Fruit fly (Drosophila melanogaster) whole organism, larva: Measurements from ENCODE around the gene CG31189.
A peak's percentile ranks its signal among the peaks of the same experiment; 100 is the strongest.

ENCODE experiments used
- noc ChIP-seq: fragments of 200-800 bp; sonication (Bioruptor generic); optimal IDR thresholded peaks from 3 replicates; lab custom pipeline; 2019; ENCODE audit warnings: missing biosample characterization, mild to moderate bottlenecking, missing genetic modification characterization, moderate library complexity

The CG31189 gene

dm6 chr3R:21069742-21070141, 24.1 kb upstream of the CG31189 start:
- TF ChIP-seq noc (tag; lab: Kevin White, UChicago) = no peak

DNA sequence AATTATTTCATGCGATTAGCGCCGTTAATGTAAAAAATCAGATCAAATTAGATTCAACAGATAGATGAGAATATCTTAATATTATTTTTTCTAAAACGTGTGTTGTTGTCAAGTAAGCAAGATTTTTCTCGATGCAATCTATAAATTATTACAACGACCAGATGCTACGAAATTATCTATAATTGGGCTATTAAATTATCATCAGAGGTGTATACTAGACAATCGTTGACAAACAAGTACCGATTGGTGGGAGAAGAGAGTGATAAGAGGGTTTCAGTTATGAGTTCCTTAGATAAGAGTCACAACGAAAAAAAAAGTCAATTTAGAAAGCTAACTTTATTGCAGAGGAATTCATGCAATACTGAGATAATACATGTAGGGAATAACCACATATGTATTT, 21.9 kb upstream of the CG31189 start:
- TF ChIP-seq noc (tag; lab: Kevin White, UChicago) = no peak

DNA sequence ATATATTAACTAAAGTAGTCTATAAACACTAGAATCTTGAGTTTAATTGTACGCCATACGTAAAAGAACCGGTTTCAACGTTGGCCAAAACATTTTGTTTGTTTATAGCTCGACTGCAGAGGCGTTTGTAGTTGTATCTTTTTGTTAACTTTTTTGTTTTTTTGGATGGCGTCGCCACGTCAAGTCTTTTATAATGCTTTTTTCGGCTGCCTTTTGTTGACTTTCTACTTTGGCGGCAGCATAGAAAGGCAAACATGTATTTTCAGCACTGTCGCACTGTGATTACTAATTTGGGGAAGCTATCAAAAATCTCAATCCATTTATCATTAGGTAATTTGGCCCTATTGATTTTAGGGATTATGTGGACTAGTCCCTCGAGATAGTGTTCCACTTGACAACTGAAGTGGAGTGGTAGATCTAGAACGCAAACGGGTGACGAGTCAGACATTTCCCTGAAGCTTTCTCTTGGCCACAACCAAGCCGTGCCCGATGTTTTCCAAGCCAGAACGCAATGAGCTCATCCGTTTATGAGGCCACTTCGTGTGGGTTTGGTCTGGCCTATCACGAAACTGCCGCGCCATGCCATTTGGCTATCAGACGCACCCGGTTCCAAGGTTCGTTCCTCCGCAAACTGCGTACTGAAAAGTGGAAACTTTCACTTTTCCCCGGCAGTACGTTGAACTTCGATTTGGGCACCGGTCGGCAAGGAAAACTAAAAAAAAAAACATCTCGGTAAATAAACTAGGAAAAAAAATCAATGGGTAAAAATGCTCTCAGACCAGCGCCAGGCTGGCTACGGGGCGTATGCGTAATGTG, 21.0 kb upstream of the CG31189 start:
- no peak for TF ChIP-seq noc (tag; lab: Kevin White, UChicago)

DNA sequence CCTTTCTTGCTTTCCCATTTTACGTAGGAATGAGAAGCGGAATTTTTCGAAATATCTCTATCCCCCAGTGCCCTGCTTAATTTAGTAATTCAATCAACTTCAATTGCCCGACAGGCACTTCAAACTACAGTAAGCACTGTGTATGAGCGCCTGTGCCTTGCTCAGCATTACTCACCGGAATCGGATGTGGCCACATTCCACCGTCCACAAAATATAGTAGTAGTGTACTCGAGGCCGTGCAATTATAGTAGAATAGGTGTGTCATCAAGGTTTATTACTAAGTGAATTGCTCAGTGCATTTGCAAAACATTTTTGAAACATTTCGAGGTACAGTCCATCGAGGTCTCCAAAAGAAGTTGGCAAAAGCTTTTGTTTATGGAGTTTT, 20.0 kb upstream of the CG31189 start:
- TF ChIP-seq noc (tag; lab: Kevin White, UChicago) = no peak

DNA sequence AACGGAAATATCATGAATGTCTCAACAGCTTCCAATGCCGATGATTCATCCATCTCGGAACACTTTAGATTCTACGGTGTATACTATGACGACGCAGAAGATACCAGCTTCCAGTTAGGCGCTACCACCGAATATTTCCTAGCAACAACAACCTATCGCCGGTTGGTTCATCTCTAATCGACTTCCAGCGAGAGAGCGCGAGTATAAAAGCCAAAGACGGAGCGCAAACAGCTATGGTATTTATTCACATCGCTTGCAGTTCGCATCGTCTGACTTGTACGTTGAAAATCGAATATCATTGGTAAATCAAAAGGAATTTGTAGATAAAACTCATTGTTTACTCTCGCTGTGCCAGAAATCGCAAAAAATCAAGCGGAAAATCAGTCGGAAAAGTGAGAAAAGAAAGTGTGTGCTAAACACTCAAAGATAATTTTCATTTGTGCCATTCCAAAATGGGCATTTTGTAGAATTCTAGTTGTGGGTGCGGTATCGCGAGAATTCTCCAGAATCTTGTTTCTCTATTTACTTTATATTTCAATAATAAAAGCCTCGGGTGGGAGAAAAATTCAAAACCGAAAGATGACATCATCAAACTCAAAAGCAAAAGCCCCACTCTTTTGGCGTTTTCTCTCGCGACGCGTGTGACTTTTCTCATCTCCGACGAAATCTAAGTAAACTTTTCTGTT, 19.5 kb upstream of the CG31189 start, which contains the start of gene AnxB9:
Gene AnxB9 (plus strand): TSS at position 232 of the 686 bp plus-strand sequence.
- TF ChIP-seq noc (tag; lab: Kevin White, UChicago) = peak; percentile 60

- peak; percentile 9 for TF ChIP-seq noc (tag; lab: Kevin White, UChicago)
Measured at dm6 chr3R:21064000-21064924, 18.6 kb upstream of the CG31189 start, which contains the start of gene Cortactin. Gene Cortactin (minus strand): TSS chr3R:21064471.

DNA sequence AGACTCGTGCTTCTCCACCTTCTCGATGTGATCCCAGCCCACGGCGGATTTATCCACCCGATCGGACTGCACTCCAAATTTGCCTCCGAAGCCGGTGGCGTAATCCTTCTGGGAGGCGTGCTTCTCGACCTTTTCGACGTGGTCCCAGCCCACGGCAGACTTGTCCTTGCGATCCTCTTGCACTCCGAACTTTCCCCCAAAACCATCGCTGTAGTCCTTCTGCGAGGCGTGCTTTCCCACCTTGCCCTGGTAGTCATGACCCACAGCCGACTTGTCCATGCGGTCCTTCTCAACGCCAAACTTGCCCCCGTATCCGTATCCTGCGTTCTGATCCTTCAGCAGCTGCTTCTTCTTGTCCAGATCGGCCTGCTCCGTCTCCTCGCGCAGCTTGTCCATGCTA, 17.8 kb upstream of the CG31189 start:
- no peak for TF ChIP-seq noc (tag; lab: Kevin White, UChicago)

DNA sequence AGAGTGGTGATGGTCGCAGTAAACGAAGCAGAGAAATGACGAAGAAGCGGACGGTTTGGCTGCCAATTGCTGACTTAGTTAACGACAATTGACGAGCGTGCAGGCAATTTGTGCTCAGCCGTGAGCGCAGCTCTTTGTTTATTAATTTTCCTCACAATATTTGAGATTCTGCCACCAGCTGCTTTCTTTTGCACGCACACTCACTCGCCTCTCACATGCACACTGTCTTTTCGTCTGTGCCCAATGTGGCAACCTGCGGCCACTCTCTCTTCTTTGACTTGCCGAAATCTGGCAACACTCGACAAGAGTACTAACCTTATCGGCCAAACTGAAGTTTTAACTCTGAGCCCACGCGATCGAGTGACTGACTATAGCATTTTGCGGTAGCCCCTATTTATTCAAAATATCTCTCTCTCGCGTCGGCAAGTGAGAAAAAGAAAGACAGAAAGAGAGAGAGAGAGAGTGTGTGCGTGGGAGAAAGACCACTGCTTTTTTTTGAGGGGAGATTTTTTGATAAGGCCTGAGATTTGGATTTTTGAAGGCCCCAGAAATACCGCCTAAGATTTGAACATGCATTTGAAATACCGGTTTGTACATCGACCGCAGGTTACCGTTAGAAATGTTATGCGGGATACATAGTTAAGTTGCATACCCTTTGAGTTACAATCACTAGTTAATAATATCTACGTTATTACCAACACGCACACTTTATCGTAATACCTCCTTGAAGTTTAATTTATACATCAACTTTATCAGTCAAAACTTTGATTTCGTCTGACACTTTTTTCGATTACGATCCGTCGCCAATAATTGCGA, 15.0 kb upstream of the CG31189 start, which contains the start of gene Mvl:
Gene Mvl (minus strand): TSS at position 371 of the 816 bp plus-strand sequence.
- peak; percentile 21 for TF ChIP-seq noc (tag; lab: Kevin White, UChicago)

DNA sequence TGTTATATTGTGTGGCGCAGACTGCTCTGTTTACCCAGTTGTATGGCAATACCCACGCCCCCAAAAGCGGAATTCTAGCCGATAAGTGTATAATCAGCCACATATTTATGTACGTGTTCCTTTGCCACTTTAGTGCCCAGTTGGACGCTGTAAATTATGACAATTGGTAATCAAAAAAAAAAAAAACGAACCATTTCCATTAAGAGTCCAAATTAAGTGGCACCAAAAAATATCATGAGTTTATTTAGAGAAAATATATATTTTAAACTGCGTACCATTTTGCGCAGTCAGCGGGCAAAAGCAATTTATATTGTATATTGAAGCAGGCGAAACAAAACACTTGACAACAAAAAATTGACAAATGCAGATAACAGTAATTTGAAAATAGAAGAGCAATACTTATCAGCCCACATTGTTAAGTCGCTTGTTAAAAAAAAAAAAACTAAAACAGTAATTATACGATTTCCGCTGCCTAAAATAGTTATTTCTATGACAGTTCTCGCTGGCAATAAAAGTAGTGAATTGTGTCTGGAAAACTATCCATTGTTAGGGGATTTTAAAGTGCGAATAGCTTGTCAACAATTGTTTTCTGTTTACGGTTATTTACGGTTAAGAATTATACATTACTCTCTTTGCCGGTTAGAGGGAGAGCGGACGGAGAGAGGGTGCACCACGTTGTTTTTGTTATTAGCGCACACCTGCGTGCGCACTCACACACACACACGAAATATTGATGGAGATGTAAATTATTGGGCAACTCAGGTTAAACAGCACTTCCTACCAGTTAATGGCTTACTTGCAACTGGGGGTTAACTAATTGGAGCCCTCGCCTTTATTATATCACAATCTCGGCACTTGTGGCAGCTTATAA, 14.1 kb upstream of the CG31189 start:
- TF ChIP-seq noc (tag; lab: Kevin White, UChicago) = no peak

DNA sequence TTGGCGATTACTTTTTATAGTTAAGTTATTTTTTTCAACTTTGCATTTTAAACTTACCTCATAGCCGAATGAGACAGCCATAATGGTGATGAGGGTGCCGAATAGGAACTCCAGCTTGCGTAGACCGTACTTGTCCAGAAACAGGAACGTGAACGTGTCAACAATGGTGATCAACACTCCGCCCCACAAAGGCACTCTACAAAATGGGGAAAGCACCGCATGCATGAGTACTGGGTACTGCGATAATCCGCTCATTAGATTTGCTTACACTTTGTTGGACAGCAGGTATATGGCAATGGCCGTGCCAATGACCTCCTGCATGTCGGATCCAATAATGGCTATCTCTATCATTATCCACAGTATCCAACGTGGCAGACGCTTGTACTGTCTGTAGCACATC, 11.9 kb upstream of the CG31189 start:
- no peak for TF ChIP-seq noc (tag; lab: Kevin White, UChicago)

- TF ChIP-seq noc (tag; lab: Kevin White, UChicago) = no peak
Measured at dm6 chr3R:21050875-21051274, 5.2 kb upstream of the CG31189 start, which contains the start of gene Jhbp15. Gene Jhbp15 (minus strand): TSS chr3R:21050975.

DNA sequence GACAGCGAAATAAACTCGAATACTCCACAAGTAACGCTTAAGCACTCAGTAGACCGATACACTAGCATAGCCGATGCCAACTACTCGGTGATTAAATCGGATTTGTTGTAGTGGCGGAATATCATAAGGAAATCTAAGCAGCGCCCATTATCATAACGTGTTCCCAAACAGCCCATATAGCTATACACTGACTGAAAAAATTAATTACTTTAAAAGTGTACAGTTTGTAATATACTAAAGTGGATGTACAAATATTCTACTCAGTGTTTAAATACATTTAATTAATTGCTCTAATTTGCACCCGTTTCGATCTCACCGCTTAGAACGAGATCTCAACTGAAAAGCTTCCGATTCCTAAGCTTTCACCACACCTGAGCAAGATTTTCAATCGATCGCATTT, 3.1 kb upstream of the CG31189 start, which contains the start of gene CG7079:
Gene CG7079 (minus strand): TSS at position 101 of the 400 bp plus-strand sequence.
- no peak for TF ChIP-seq noc (tag; lab: Kevin White, UChicago)

DNA sequence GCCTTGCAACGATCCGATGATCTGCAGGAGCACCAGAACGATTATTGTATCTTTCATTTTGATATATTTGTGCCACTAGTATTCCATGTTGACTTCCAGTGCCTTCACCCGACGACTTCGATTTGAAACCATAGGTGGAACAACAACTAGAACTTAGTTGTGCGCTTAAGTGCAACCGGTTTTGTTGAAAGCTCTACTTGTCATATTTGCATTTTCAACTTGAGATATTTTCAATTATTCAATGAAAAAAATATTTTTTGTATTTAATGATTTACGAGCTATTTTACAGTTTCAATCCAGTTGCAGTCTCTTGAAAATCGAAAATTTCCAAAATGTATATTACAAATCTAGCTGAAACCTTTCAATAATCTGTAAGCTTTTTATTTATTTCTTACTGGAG, 1.3 kb upstream of the CG31189 start, which contains the start of gene CG31207:
Gene CG31207 (minus strand): TSS at position 101 of the 400 bp plus-strand sequence.
- no peak for TF ChIP-seq noc (tag; lab: Kevin White, UChicago)
